Worm (Caenorhabditis elegans): Measurements from ENCODE around the gene sre-28.

The sre-28 gene

DNA sequence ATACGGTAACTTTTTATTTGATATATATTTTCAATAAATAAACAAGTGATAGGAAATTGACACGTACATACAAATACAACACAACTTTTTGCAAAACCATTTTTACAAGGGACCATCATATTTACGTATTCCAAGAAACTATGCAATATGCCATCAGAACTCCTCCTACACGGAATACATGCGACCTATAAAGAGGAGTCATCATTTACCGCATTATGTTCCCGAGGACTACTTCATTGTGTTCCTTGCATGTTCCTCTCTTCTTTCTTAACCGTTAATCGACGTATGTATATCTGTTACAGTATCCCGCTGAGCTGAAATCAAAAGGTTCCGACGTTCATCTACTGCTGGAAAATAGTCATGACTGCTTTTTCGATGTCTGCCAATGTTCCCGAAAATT, 25.8 kb upstream of the sre-28 start, which contains the start of gene C50H2.5:
Gene C50H2.5 (plus strand): TSS at position 301 of the 400 bp plus-strand sequence.
- TF ChIP-seq egl-27 (tag; optimal IDR thresholded peaks at IDR 0.05) (no peak), pqm-1 (tag; optimal IDR thresholded peaks at IDR 0.05) (no peak), lin-39 (tag; optimal IDR thresholded peaks at IDR 0.05) (no peak), egl-5 (tag; optimal IDR thresholded peaks at IDR 0.05) (no peak), elt-1 (tag; optimal IDR thresholded peaks at IDR 0.05) (no peak), nhr-67 (tag; optimal IDR thresholded peaks at IDR 0.05) (no peak), elt-2 (tag; optimal IDR thresholded peaks at IDR 0.05) (no peak), nhr-76 (tag; optimal IDR thresholded peaks at IDR 0.05) (no peak), nhr-23 (tag; optimal IDR thresholded peaks at IDR 0.05) (no peak), R02D3.7 (tag; optimal IDR thresholded peaks at IDR 0.05) (no peak)

DNA sequence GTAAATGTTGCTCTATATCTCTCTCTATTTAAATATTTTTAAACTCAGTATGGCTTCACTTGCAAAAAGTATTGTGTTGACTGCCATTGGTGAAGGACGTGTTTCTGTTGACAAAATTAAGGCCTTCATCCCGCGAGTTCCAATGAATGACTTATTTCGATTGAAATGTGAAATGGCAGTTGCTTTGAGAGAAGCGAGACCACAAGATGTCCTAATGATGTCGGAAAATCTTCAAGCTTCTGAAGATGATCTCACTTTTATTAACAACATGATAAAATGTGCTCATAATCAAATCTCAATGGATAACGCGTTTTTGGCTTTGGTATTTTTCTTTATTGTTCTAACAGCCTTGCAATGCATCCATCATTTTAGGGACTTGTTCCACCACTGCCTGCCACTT, 22.9 kb upstream of the sre-28 start, which contains the start of gene ceh-75:
Gene ceh-75 (plus strand): TSS at position 50 of the 400 bp plus-strand sequence.
- no peak for TF ChIP-seq aly-2 (tag; optimal IDR thresholded peaks at IDR 0.05)
- TF ChIP-seq tbx-2 (tag; optimal IDR thresholded peaks at IDR 0.05), result no peak
- TF ChIP-seq elt-1 (tag; optimal IDR thresholded peaks at IDR 0.05), result no peak

DNA sequence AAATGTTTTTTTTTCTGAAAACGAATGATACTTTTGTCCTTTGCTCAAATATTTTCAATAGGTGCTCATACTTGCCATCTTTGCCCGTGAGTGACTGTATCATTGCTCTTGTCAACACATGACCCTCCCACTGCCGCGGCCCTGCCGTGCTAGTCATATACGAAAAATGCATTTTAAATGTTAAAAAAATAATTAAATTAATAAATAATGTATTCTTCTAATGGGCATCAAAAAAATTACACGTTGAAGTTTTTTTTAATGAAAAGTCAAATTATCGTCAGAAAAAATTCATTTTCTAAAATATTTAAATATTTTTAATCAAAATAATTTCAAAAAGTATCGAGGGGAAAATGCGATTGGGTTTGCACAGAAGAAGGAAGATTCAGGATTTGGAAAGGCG, 21.7 kb upstream of the sre-28 start, which contains the start of gene C50H2.7:
Gene C50H2.7 (plus strand): TSS at position 301 of the 400 bp plus-strand sequence.
- TF ChIP-seq nhr-28 (tag; optimal IDR thresholded peaks at IDR 0.05), result no peak
- TF ChIP-seq ama-1 (optimal IDR thresholded peaks at IDR 0.05), result no peak
- no peak for TF ChIP-seq hmg-11 (tag; optimal IDR thresholded peaks at IDR 0.05)
- no peak for TF ChIP-seq nhr-237 (tag; optimal IDR thresholded peaks at IDR 0.05)
- TF ChIP-seq elt-3 (tag; optimal IDR thresholded peaks at IDR 0.05), result no peak
- no peak for TF ChIP-seq sea-2 (GFP tag; optimal IDR thresholded peaks at IDR 0.05)
- no peak for TF ChIP-seq fos-1 (tag; optimal IDR thresholded peaks at IDR 0.05)
- TF ChIP-seq egl-5 (tag; optimal IDR thresholded peaks at IDR 0.05), result no peak
- no peak for TF ChIP-seq ZK546.5 (tag; optimal IDR thresholded peaks at IDR 0.05)
- no peak for TF ChIP-seq nhr-12 (tag; optimal IDR thresholded peaks at IDR 0.05)
- no peak for TF ChIP-seq unc-62 (GFP tag; optimal IDR thresholded peaks at IDR 0.05)
- no peak for TF ChIP-seq nhr-23 (tag; optimal IDR thresholded peaks at IDR 0.05)

- TF ChIP-seq mdl-1 (tag; optimal IDR thresholded peaks at IDR 0.05) (no peak), nhr-11 (tag; optimal IDR thresholded peaks at IDR 0.05) (no peak), ama-1 (optimal IDR thresholded peaks at IDR 0.05) (no peak), elt-3 (tag; optimal IDR thresholded peaks at IDR 0.05) (no peak), elt-1 (tag; optimal IDR thresholded peaks at IDR 0.05) (no peak), pqm-1 (tag; optimal IDR thresholded peaks at IDR 0.05) (peak; percentile 25), mml-1 (tag; optimal IDR thresholded peaks at IDR 0.05) (no peak), elt-2 (tag; optimal IDR thresholded peaks at IDR 0.05) (peak; percentile 41), pha-4 (tag; optimal IDR thresholded peaks at IDR 0.05) (no peak), skn-1 (tag; optimal IDR thresholded peaks at IDR 0.05) (no peak), fkh-2 (tag; optimal IDR thresholded peaks at IDR 0.05) (no peak), daf-12 (tag; optimal IDR thresholded peaks at IDR 0.05) (no peak)
These were observed 19.8 kb upstream of the sre-28 start for ce11 chrV:9924389-9924788.

DNA sequence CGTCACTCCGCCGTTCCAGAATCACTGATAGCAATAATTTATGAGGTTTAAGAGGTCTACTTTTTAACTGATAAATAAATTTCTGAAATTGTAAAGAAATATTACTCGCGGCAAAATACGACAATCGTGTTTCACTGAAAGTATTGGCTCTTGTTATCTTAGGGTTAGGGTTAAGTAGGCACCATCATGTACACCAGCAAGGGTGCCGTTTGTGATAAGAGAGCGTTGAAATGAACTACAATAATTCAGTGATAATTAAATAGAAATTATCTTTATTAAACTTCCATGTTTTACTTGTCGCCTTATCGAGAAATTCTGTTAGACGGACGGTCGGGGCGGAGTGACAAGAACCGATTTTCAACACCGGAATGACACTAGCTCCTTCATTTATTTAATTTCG, 18.5 kb upstream of the sre-28 start:
- TF ChIP-seq elt-2 (tag; optimal IDR thresholded peaks at IDR 0.05) (peak; percentile 97), pqm-1 (tag; optimal IDR thresholded peaks at IDR 0.05) (peak; percentile 76), pha-4 (tag; optimal IDR thresholded peaks at IDR 0.05) (peak; percentile 4), fos-1 (tag; optimal IDR thresholded peaks at IDR 0.05) (no peak), nhr-11 (tag; optimal IDR thresholded peaks at IDR 0.05) (no peak), jun-1 (tag; optimal IDR thresholded peaks at IDR 0.05) (peak; percentile 64)

DNA sequence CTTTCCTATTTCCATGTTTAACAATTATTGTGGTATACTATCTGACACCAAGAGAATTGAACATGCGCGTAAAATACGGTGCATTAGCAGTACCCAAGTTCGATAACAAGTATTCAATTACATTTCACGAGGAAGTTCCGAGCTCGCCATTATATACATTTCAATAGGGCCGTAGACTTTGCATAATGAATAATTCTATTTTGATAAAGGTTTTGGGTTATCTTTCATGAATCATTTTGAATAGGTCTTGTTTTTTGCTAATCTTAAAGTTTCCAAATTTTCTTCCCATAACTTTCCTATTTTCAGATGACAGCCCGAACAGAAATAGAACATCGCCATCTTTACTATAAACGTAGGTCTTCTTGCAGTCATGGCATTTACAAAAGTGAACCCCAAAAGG, 18.0 kb upstream of the sre-28 start, which contains the start of gene C50H2.13:
Gene C50H2.13 (plus strand): TSS at position 301 of the 400 bp plus-strand sequence.
- TF ChIP-seq nhr-76 (tag; optimal IDR thresholded peaks at IDR 0.05), result no peak
- TF ChIP-seq aly-2 (tag; optimal IDR thresholded peaks at IDR 0.05), result no peak
- no peak for TF ChIP-seq daf-12 (tag; optimal IDR thresholded peaks at IDR 0.05)
- no peak for TF ChIP-seq ceh-16 (tag; optimal IDR thresholded peaks at IDR 0.05)
- TF ChIP-seq nhr-67 (tag; optimal IDR thresholded peaks at IDR 0.05), result no peak
- no peak for TF ChIP-seq R02D3.7 (tag; optimal IDR thresholded peaks at IDR 0.05)
- TF ChIP-seq fos-1 (tag; optimal IDR thresholded peaks at IDR 0.05), result no peak
- TF ChIP-seq ceh-28 (tag; optimal IDR thresholded peaks at IDR 0.05), result no peak
- no peak for TF ChIP-seq eor-1 (tag; optimal IDR thresholded peaks at IDR 0.05)
